Fruit fly (Drosophila melanogaster): ENCODE data around the gene FoxP.

The FoxP gene

DNA sequence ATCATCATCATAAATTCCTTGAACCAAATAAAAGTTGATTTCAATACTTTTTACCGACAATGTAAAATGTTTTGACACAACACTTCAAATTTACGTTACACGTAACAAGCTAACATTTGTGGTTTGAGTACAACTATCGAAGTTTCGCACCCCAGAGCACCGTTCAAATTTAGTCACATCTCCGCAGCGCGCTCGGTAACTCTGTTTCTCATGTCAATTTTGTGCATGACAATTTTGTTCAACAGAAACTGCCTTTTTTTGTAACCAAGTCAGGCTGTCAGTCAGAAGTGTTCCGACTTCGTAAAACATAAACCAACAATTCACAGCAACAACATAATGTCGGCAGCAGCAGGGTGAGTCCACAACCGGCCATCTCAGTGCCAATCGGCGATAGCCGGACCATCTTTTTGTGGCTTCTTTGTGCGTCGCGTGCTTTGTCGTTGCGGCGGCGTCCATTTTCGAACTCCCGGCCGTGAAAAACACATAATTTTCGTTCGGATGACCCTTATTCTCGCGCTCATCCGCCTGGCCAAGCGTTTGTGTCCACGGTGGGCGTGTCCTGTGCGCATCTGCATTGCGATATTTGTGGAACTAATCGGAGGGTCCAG, 52.8 kb downstream of the FoxP start, which contains the start of gene p23 (continued):
- no peak for TF ChIP-seq bsh (GFP tag; optimal IDR thresholded peaks at IDR 0.05)
- TF ChIP-seq H2.0 (GFP tag; IDR thresholded peaks at IDR 0.05) = no peak
- peak; percentile 51 for TF ChIP-seq Dp (GFP tag; optimal IDR thresholded peaks at IDR 0.05)
- TF ChIP-seq dmrt99B (tag; optimal IDR thresholded peaks at IDR 0.05) = no peak
- TF ChIP-seq CG10654 (GFP tag; optimal IDR thresholded peaks at IDR 0.05) = no peak
- TF ChIP-seq CG15514 (GFP tag; optimal IDR thresholded peaks at IDR 0.05) = peak; percentile 54
- TF ChIP-seq Mad (GFP tag; optimal IDR thresholded peaks at IDR 0.05) = no peak
- TF ChIP-seq Hand (GFP tag; optimal IDR thresholded peaks at IDR 0.05) = no peak
- no peak for TF ChIP-seq eve (GFP tag; optimal IDR thresholded peaks at IDR 0.05)
- TF ChIP-seq lab (GFP tag; optimal IDR thresholded peaks at IDR 0.05) = no peak
- no peak for TF ChIP-seq usp (GFP tag; optimal IDR thresholded peaks at IDR 0.05)
- TF ChIP-seq CG7786 (GFP tag; optimal IDR thresholded peaks at IDR 0.05) = no peak
- no peak for TF ChIP-seq CG6683 (GFP tag; optimal IDR thresholded peaks at IDR 0.05)
- no peak for TF ChIP-seq danr (GFP tag; IDR thresholded peaks at IDR 0.05)
- TF ChIP-seq HLH54F (GFP tag; optimal IDR thresholded peaks at IDR 0.05) = no peak
- TF ChIP-seq wek (GFP tag; optimal IDR thresholded peaks at IDR 0.05) = no peak
- peak; percentile 33 for TF ChIP-seq CG17186 (GFP tag; optimal IDR thresholded peaks at IDR 0.05)
- peak; percentile 3 for TF ChIP-seq CG7987 (GFP tag; optimal IDR thresholded peaks at IDR 0.05)
- TF ChIP-seq CG3163 (GFP tag; optimal IDR thresholded peaks at IDR 0.05) = no peak
- peak in 1 of 2 experiments; percentile 57 for TF ChIP-seq tll (GFP tag; optimal IDR thresholded peaks at IDR 0.05)
- TF ChIP-seq CG7556 (GFP tag; optimal IDR thresholded peaks at IDR 0.05) = no peak
- no peak for TF ChIP-seq btn (GFP tag; optimal IDR thresholded peaks at IDR 0.05)
- no peak for TF ChIP-seq gcm (GFP tag; optimal IDR thresholded peaks at IDR 0.05)
- no peak for TF ChIP-seq ranshi (GFP tag; IDR thresholded peaks at IDR 0.05)
- TF ChIP-seq zfh1 (GFP tag; IDR thresholded peaks at IDR 0.05) = no peak; the same call in 2 of the 3 replicates
- TF ChIP-seq Elba2 (GFP tag; optimal IDR thresholded peaks at IDR 0.05) = no peak
- no peak for TF ChIP-seq NFAT (GFP tag; IDR thresholded peaks at IDR 0.05)
- no peak for TF ChIP-seq croc (GFP tag; conservative IDR thresholded peaks at IDR 0.05)
- no peak for TF ChIP-seq CG11723 (GFP tag; optimal IDR thresholded peaks at IDR 0.05)
- TF ChIP-seq ro (GFP tag; IDR thresholded peaks at IDR 0.05) = no peak
- TF ChIP-seq sr (GFP tag; IDR thresholded peaks at IDR 0.05) = no peak
- TF ChIP-seq H15 (GFP tag; IDR thresholded peaks at IDR 0.05) = no peak
- TF ChIP-seq CG15479 (GFP tag; optimal IDR thresholded peaks at IDR 0.05) = no peak
- no peak for TF ChIP-seq CG3281 (GFP tag; optimal IDR thresholded peaks at IDR 0.05)
- TF ChIP-seq Side (GFP tag; optimal IDR thresholded peaks at IDR 0.05) = peak; percentile 8
- no peak for TF ChIP-seq CG7357 (GFP tag; IDR thresholded peaks at IDR 0.05)
- peak; percentile 32 for TF ChIP-seq CG9876 (GFP tag; optimal IDR thresholded peaks at IDR 0.05)
- no peak for TF ChIP-seq CG14965 (GFP tag; optimal IDR thresholded peaks at IDR 0.05; ENCODE audit: borderline replicate concordance)
- no peak for TF ChIP-seq CG31365 (tag; optimal IDR thresholded peaks at IDR 0.05)
- TF ChIP-seq fu2 (GFP tag; optimal IDR thresholded peaks at IDR 0.05) = no peak
- TF ChIP-seq MTF-1 (GFP tag; optimal IDR thresholded peaks at IDR 0.05; ENCODE audit: borderline replicate concordance) = no peak
- TF ChIP-seq bcd (GFP tag; optimal IDR thresholded peaks at IDR 0.05) = no peak
- TF ChIP-seq CG13624 (GFP tag; optimal IDR thresholded peaks at IDR 0.05) = peak; percentile 59
- no peak for TF ChIP-seq aop (GFP tag; IDR thresholded peaks at IDR 0.05)
- TF ChIP-seq CG2875 (GFP tag; optimal IDR thresholded peaks at IDR 0.05) = no peak
- no peak for TF ChIP-seq unpg (GFP tag; optimal IDR thresholded peaks at IDR 0.05)
- TF ChIP-seq CG30431 (GFP tag; optimal IDR thresholded peaks at IDR 0.05) = no peak
- no peak for TF ChIP-seq CG15011 (GFP tag; optimal IDR thresholded peaks at IDR 0.05)
- no peak for TF ChIP-seq Drgx (GFP tag; IDR thresholded peaks at IDR 0.05)
- TF ChIP-seq salm (tag; optimal IDR thresholded peaks at IDR 0.05) = no peak
- no peak for TF ChIP-seq hth (optimal IDR thresholded peaks at IDR 0.05)
